Fruit fly (Drosophila melanogaster): ENCODE measurements around the gene CG11035.

The CG11035 gene

dm6 chr3R:8030151-8030899, 2.5 kb downstream of the CG11035 start, which contains the start of the genes CG10903 and CG2747 (continued):
- TF ChIP-seq yki (optimal IDR thresholded peaks at IDR 0.05) (no peak), HHEX (GFP tag; optimal IDR thresholded peaks at IDR 0.05) (no peak), NfI (GFP tag; optimal IDR thresholded peaks at IDR 0.05) (no peak), CG33213 (GFP tag; optimal IDR thresholded peaks at IDR 0.05) (no peak), pita (GFP tag; optimal IDR thresholded peaks at IDR 0.05) (no peak), CG30020 (tag; optimal IDR thresholded peaks at IDR 0.05) (no peak), CG31441 (GFP tag; IDR thresholded peaks at IDR 0.05) (no peak), nerfin-1 (tag; optimal IDR thresholded peaks at IDR 0.05) (peak; percentile 13), CG7963 (GFP tag; IDR thresholded peaks at IDR 0.05; ENCODE audit: partially characterized antibody) (no peak), gce (GFP tag; IDR thresholded peaks at IDR 0.05) (no peak), ind (GFP tag; optimal IDR thresholded peaks at IDR 0.05) (no peak), CG11560 (tag; IDR thresholded peaks at IDR 0.05) (no peak), Hr51 (GFP tag; optimal IDR thresholded peaks at IDR 0.05) (no peak), ssp (GFP tag; IDR thresholded peaks at IDR 0.05) (no peak), CG32767 (GFP tag; IDR thresholded peaks at IDR 0.05) (no peak), CoRest (tag; optimal IDR thresholded peaks at IDR 0.05) (no peak), Sin3A (optimal IDR thresholded peaks at IDR 0.05) (peak; percentile 60), dysf (GFP tag; IDR thresholded peaks at IDR 0.05) (no peak), sim (GFP tag; IDR thresholded peaks at IDR 0.05) (no peak), Hand (GFP tag; optimal IDR thresholded peaks at IDR 0.05) (no peak), jumu (GFP tag; optimal IDR thresholded peaks at IDR 0.05) (no peak), gt (GFP tag; IDR thresholded peaks at IDR 0.05) (no peak), CG14710 (tag; optimal IDR thresholded peaks at IDR 0.05) (peak; percentile 27), CHES-1-like (GFP tag; optimal IDR thresholded peaks at IDR 0.05) (peak; percentile 44), repo (GFP tag; optimal IDR thresholded peaks at IDR 0.05) (no peak), kay (GFP tag; optimal IDR thresholded peaks at IDR 0.05) (no peak), chif (GFP tag; optimal IDR thresholded peaks at IDR 0.05) (no peak), tgo (GFP tag; IDR thresholded peaks at IDR 0.05) (no peak), zen (tag; optimal IDR thresholded peaks at IDR 0.05) (no peak), CG32772 (GFP tag; IDR thresholded peaks at IDR 0.05) (no peak), E2f1 (GFP tag; IDR thresholded peaks at IDR 0.05) (no peak), Ets97D (GFP tag; optimal IDR thresholded peaks at IDR 0.05) (peak; percentile 36), CG6175 (GFP tag; IDR thresholded peaks at IDR 0.05) (no peak), CG18262 (tag; optimal IDR thresholded peaks at IDR 0.05) (peak; percentile 8), CG12236 (GFP tag; optimal IDR thresholded peaks at IDR 0.05) (no peak), CG14441 (GFP tag; IDR thresholded peaks at IDR 0.05) (no peak), CG12299 (tag; optimal IDR thresholded peaks at IDR 0.05) (no peak), sqz (GFP tag; optimal IDR thresholded peaks at IDR 0.05) (no peak), Max (GFP tag; optimal IDR thresholded peaks at IDR 0.05) (peak; percentile 63), HLHmδ (GFP tag; optimal IDR thresholded peaks at IDR 0.05) (no peak), Gug (GFP tag; IDR thresholded peaks at IDR 0.05) (no peak), Rfx (GFP tag; IDR thresholded peaks at IDR 0.05) (0 out of 2 replicates have a peak, but pooled peaks have one; percentile 35), Blimp-1 (GFP tag; optimal IDR thresholded peaks at IDR 0.05) (peak; percentile 61), dmrt11E (tag; optimal IDR thresholded peaks at IDR 0.05) (no peak), CG13624 (GFP tag; optimal IDR thresholded peaks at IDR 0.05) (peak; percentile 17), CG30431 (GFP tag; optimal IDR thresholded peaks at IDR 0.05) (no peak), psq (GFP tag; optimal IDR thresholded peaks at IDR 0.05) (no peak), bsh (GFP tag; optimal IDR thresholded peaks at IDR 0.05) (no peak), Spps (tag; optimal IDR thresholded peaks at IDR 0.05) (no peak), CG7786 (GFP tag; optimal IDR thresholded peaks at IDR 0.05) (no peak), CG17328 (GFP tag; IDR thresholded peaks at IDR 0.05) (no peak)
